Worm (Caenorhabditis elegans) whole organism, young adult: ENCODE data around the gene F38B7.10.

Source experiments
- B0019.2 ChIP-seq: fragments of 200-800 bp; sonication (Bioruptor generic); conservative IDR thresholded peaks from 2 replicates; pipeline ENCODE4 v1.3.6; 2022; ENCODE audit warnings: missing genetic modification reagents, missing genetic modification characterization, missing compliant biosample characterization
- B0336.3 ChIP-seq: fragments of 200-800 bp; sonication (Bioruptor generic); IDR thresholded peaks from 2 replicates; pipeline ENCODE4 v1.3.6; 2022; ENCODE audit warnings: missing genetic modification characterization, missing compliant biosample characterization
- F23B12.7 ChIP-seq: sonication (generic microtip); optimal IDR thresholded peaks from 2 replicates; lab custom pipeline; 2017; ENCODE audit warnings: missing genetic modification characterization, mild to moderate bottlenecking, missing compliant biosample characterization, antibody characterized with exemption, moderate library complexity; ENCODE audit not compliant: insufficient read depth
- F39B2.1 ChIP-seq: fragments of 200-800 bp; sonication (Bioruptor generic); IDR thresholded peaks from 2 replicates; pipeline ENCODE4 v1.3.6; 2022; ENCODE audit warnings: missing genetic modification reagents, missing genetic modification characterization, missing compliant biosample characterization
- F49E8.2 ChIP-seq: sonication (generic microtip); optimal IDR thresholded peaks from 3 replicates; lab custom pipeline; 2017; ENCODE audit warnings: missing genetic modification characterization, mild to moderate bottlenecking, missing compliant biosample characterization, antibody characterized with exemption, moderate library complexity; ENCODE audit not compliant: insufficient read depth
- F57A8.1 ChIP-seq: fragments of 200-800 bp; sonication (Bioruptor generic); optimal IDR thresholded peaks from 2 replicates; lab custom pipeline; 2018; ENCODE audit warnings: mild to moderate bottlenecking, missing genetic modification characterization, moderate library complexity, missing compliant biosample characterization
- F57C9.4 ChIP-seq: sonication (generic microtip); optimal IDR thresholded peaks from 2 replicates; lab custom pipeline; 2017; ENCODE audit warnings: mild to moderate bottlenecking, missing genetic modification characterization, missing compliant biosample characterization
- K11D2.4 ChIP-seq: fragments of 200-800 bp; sonication (Bioruptor generic); IDR thresholded peaks from 2 replicates; pipeline ENCODE4 v1.3.6; 2022; ENCODE audit warnings: missing genetic modification reagents, missing genetic modification characterization, missing compliant biosample characterization
- T07F8.4 ChIP-seq: sonication (generic microtip); optimal IDR thresholded peaks from 2 replicates; lab custom pipeline; 2016; ENCODE audit warnings: mild to moderate bottlenecking, missing genetic modification characterization, moderate library complexity, missing compliant biosample characterization
- T26A5.8 ChIP-seq: sonication (generic microtip); optimal IDR thresholded peaks from 2 replicates; lab custom pipeline; 2016; ENCODE audit warnings: missing genetic modification characterization, missing compliant biosample characterization
- Y53F4B.3 ChIP-seq: fragments of 200-800 bp; sonication (Bioruptor generic); IDR thresholded peaks from 2 replicates; pipeline ENCODE4 v1.3.6; 2022; ENCODE audit warnings: missing genetic modification reagents, missing genetic modification characterization, missing compliant biosample characterization
- attf-3 ChIP-seq: fragments of 200-800 bp; sonication (Bioruptor generic); conservative IDR thresholded peaks from 2 replicates; pipeline ENCODE4 v1.3.6; 2022; ENCODE audit warnings: missing genetic modification reagents, missing genetic modification characterization, missing compliant biosample characterization
- ceh-40 ChIP-seq: fragments of 200-800 bp; sonication (Bioruptor generic); IDR thresholded peaks from 2 replicates; pipeline ENCODE4 v1.3.6; 2022; ENCODE audit warnings: missing genetic modification characterization, missing compliant biosample characterization
- ceh-79 ChIP-seq: sonication (generic microtip); optimal IDR thresholded peaks from 2 replicates; lab custom pipeline; 2017; ENCODE audit warnings: mild to moderate bottlenecking, missing genetic modification characterization, missing compliant biosample characterization
- chd-7 ChIP-seq: sonication (generic microtip); optimal IDR thresholded peaks from 2 replicates; lab custom pipeline; 2016; ENCODE audit warnings: mild to moderate bottlenecking, missing genetic modification characterization, moderate library complexity, missing compliant biosample characterization
- die-1 ChIP-seq: sonication (generic microtip); optimal IDR thresholded peaks from 2 replicates; lab custom pipeline; 2016; ENCODE audit warnings: missing genotype, mild to moderate bottlenecking, missing genetic modification characterization, missing compliant biosample characterization
- egl-18 ChIP-seq: fragments of 200-800 bp; sonication (Bioruptor generic); IDR thresholded peaks from 2 replicates; pipeline ENCODE4 v1.3.6; 2022; ENCODE audit warnings: missing genetic modification reagents, missing genetic modification characterization, missing compliant biosample characterization
- egl-44 ChIP-seq: fragments of 200-800 bp; sonication (Bioruptor generic); IDR thresholded peaks from 2 replicates; pipeline ENCODE4 v1.3.6; 2022; ENCODE audit warnings: missing genetic modification reagents, missing genetic modification characterization, missing compliant biosample characterization
- hlh-12 ChIP-seq: sonication (generic microtip); optimal IDR thresholded peaks from 2 replicates; lab custom pipeline; 2016; ENCODE audit warnings: missing genetic modification characterization, missing compliant biosample characterization
- lin-35 ChIP-seq, 3 experiments: fragments of 150-350 bp in 2 of 3; sonication (generic microtip) in 1 of 3; optimal IDR thresholded peaks; 2 replicates each; lab custom pipeline; 2014 to 2018; ENCODE audit warnings: missing biosample characterization in 3 of 3, missing genetic modification characterization in 3 of 3, missing genetic modification reagents in 3 of 3
- lin-54 ChIP-seq: fragments of 200-800 bp; sonication (Bioruptor generic); optimal IDR thresholded peaks from 2 replicates; lab custom pipeline; 2018; ENCODE audit warnings: mild to moderate bottlenecking, missing genetic modification characterization, missing compliant biosample characterization
- madf-10 ChIP-seq: sonication (generic microtip); optimal IDR thresholded peaks from 2 replicates; lab custom pipeline; 2016; ENCODE audit warnings: mild to moderate bottlenecking, missing genetic modification characterization, missing compliant biosample characterization
- madf-8 ChIP-seq: fragments of 200-800 bp; sonication (Bioruptor generic); conservative IDR thresholded peaks from 2 replicates; pipeline ENCODE4 v1.3.6; 2022; ENCODE audit warnings: missing genetic modification reagents, missing genetic modification characterization, missing compliant biosample characterization
- nfya-2 ChIP-seq: fragments of 200-800 bp; sonication (Bioruptor generic); IDR thresholded peaks from 2 replicates; pipeline ENCODE4 v1.3.6; 2022; ENCODE audit warnings: missing genetic modification reagents, missing genetic modification characterization, missing compliant biosample characterization
- nfyb-1 ChIP-seq: fragments of 200-800 bp; sonication (Bioruptor generic); IDR thresholded peaks from 2 replicates; pipeline ENCODE4 v1.3.6; 2022; ENCODE audit warnings: missing genetic modification reagents, missing genetic modification characterization, missing compliant biosample characterization
- nhr-80 ChIP-seq: sonication (generic microtip); optimal IDR thresholded peaks from 2 replicates; lab custom pipeline; 2016; ENCODE audit warnings: missing genetic modification characterization, missing compliant biosample characterization
- snpc-1.3 ChIP-seq: sonication (generic microtip); optimal IDR thresholded peaks from 2 replicates; lab custom pipeline; 2017; ENCODE audit warnings: missing genetic modification characterization, mild to moderate bottlenecking, missing compliant biosample characterization, antibody characterized with exemption, moderate library complexity, missing genotype, missing genetic modification reagents; ENCODE audit not compliant: insufficient read depth
- snpc-3.4 ChIP-seq: sonication (generic microtip); optimal IDR thresholded peaks from 2 replicates; lab custom pipeline; 2017; ENCODE audit warnings: missing genetic modification characterization, mild to moderate bottlenecking, missing compliant biosample characterization, antibody characterized with exemption, moderate library complexity, missing genotype, missing genetic modification reagents
- snpc-4 ChIP-seq, 5 experiments: fragments of 150-350 bp in 1 of 5; sonication (generic microtip) in 4 of 5; optimal IDR thresholded peaks; 2 replicates each; lab custom pipeline; 2014 to 2018; ENCODE audit warnings: missing genetic modification characterization in 5 of 5, missing biosample characterization in 3 of 5, antibody characterized with exemption in 2 of 5, mild to moderate bottlenecking in 2 of 5, missing compliant biosample characterization in 2 of 5, missing genotype in 2 of 5, moderate library complexity in 2 of 5, missing genetic modification reagents in 1 of 5
- somi-1 ChIP-seq: fragments of 200-800 bp; sonication (Bioruptor generic); optimal IDR thresholded peaks from 2 replicates; lab custom pipeline; 2018; ENCODE audit warnings: mild to moderate bottlenecking, missing genetic modification characterization, missing compliant biosample characterization
- tbx-9 ChIP-seq: sonication (generic microtip); optimal IDR thresholded peaks from 2 replicates; lab custom pipeline; 2016; ENCODE audit warnings: borderline replicate concordance, missing genetic modification characterization, inconsistent platforms, missing compliant biosample characterization
- tlf-1 ChIP-seq: fragments of 200-800 bp; sonication (Bioruptor generic); optimal IDR thresholded peaks from 2 replicates; lab custom pipeline; 2018; ENCODE audit warnings: mild to moderate bottlenecking, missing genetic modification characterization, missing compliant biosample characterization
- unc-62 ChIP-seq: fragments of 150-350 bp; optimal IDR thresholded peaks from 2 replicates; lab custom pipeline; 2014; ENCODE audit warnings: missing biosample characterization, missing genetic modification reagents, missing genetic modification characterization
- ztf-26 ChIP-seq: sonication (generic microtip); optimal IDR thresholded peaks from 2 replicates; lab custom pipeline; 2017; ENCODE audit warnings: missing genetic modification characterization, missing compliant biosample characterization

The F38B7.10 gene

ce11 chrV:11545227-11545626, at the start of gene F38B7.10:
Gene F38B7.10 (plus strand): TSS chrV:11545527.
- TF ChIP-seq Y53F4B.3 (no peak), somi-1 (no peak), T26A5.8 (tag; lab: Kevin White, UChicago) (no peak), chd-7 (no peak), unc-62 (no peak), hlh-12 (tag; lab: Kevin White, UChicago) (no peak), ztf-26 (tag; lab: Kevin White, UChicago) (no peak), egl-18 (GFP tag; lab: Robert Waterston, UW) (no peak), ceh-40 (GFP tag; lab: Robert Waterston, UW) (no peak), tbx-9 (tag; lab: Kevin White, UChicago) (no peak), attf-3 (no peak)
- TF ChIP-seq, all 124 proteins: peak for 0

ce11 chrV:11496283-11496682, 49.0 kb upstream of the F38B7.10 start, which contains the start of gene htrl-1:
Gene htrl-1 (minus strand): TSS chrV:11496383.
- TF ChIP-seq T07F8.4 (tag; lab: Kevin White, UChicago) (no peak), egl-44 (GFP tag; lab: Robert Waterston, UW) (no peak), snpc-1.3 (tag; lab: Kevin White, UChicago) (no peak), K11D2.4 (no peak), B0019.2 (GFP tag; lab: Robert Waterston, UW) (no peak), snpc-3.4 (tag; lab: Kevin White, UChicago) (no peak), unc-62 (no peak), die-1 (tag; lab: Kevin White, UChicago) (no peak)

ce11 chrV:11497475-11497874, 47.9 kb upstream of the F38B7.10 start:
- TF ChIP-seq ceh-79 (tag; lab: Kevin White, UChicago) (no peak), madf-8 (GFP tag; lab: Robert Waterston, UW) (no peak), F49E8.2 (tag; lab: Kevin White, UChicago) (no peak), B0019.2 (GFP tag; lab: Robert Waterston, UW) (no peak), madf-10 (no peak), snpc-4 (GFP tag; optimal IDR thresholded peaks at IDR 0.05; lab: Kevin White, UChicago) (no peak), snpc-4 (tag; optimal IDR thresholded peaks at IDR 0.05; lab: Kevin White, UChicago) (no peak), F39B2.1 (no peak), F57C9.4 (tag; lab: Kevin White, UChicago) (no peak), tlf-1 (no peak)

ce11 chrV:11499786-11500185, 45.5 kb upstream of the F38B7.10 start:
- no peak for TF ChIP-seq F57A8.1 (GFP tag; lab: Kevin White, UChicago)
- TF ChIP-seq somi-1 = peak; percentile 10

- TF ChIP-seq F23B12.7 (no peak), nhr-80 (tag; lab: Kevin White, UChicago) (peak; percentile 60)
- TF ChIP-seq, all 124 proteins: peak for 1
Measured at ce11 chrV:11500980-11501379, 44.3 kb upstream of the F38B7.10 start.

- peak; percentile 98 for TF ChIP-seq nfya-2 (GFP tag; lab: Robert Waterston, UW)
- no peak for TF ChIP-seq B0336.3
- TF ChIP-seq lin-54 = peak; percentile 43
- peak in 1 of 3 experiments; percentile 45 for TF ChIP-seq lin-35 (GFP tag; optimal IDR thresholded peaks at IDR 0.05; lab: Kevin White, UChicago)
- TF ChIP-seq nfyb-1 (GFP tag; lab: Robert Waterston, UW) = peak; percentile 99
Measured at ce11 chrV:11503081-11503751, 42.1 kb upstream of the F38B7.10 start, which contains the start of gene C55A6.12. Gene C55A6.12 (minus strand): TSS chrV:11503131.
